Worm (Caenorhabditis elegans) whole organism, L2 larva: ENCODE data around the gene F01G12.18.

ENCODE experiments used
- nhr-12 ChIP-seq: fragments of 150-350 bp; optimal IDR thresholded peaks from 2 replicates; lab custom pipeline; 2014; ENCODE audit warnings: missing biosample characterization, missing genetic modification characterization
- unc-39 ChIP-seq: fragments of 150-350 bp; optimal IDR thresholded peaks from 2 replicates; lab custom pipeline; 2014; ENCODE audit warnings: missing biosample characterization, missing genetic modification characterization
- unc-62 ChIP-seq: fragments of 150-350 bp; optimal IDR thresholded peaks from 2 replicates; lab custom pipeline; 2014; ENCODE audit warnings: missing biosample characterization, missing genetic modification reagents, missing genetic modification characterization

DNA sequence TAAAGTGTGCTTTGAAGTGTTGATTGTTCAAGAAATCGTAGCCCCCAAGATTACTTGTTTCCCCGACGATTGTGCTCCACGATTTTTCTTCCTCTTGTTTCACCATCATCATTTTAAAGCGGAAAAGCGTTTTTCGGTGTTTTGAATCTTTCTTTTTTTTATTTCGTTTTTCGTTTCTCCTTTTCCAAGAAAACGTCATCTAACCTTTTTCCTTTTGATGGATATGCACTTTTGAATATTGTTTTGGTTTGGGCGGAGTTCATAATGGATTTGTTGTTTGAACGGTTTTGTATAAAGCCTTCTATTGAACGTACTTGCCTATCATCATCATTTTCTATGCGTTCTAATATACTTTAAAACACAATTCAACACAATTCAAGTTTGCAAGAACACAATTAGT, 33.9 kb upstream of the F01G12.18 start, which contains the start of gene F38E9.6:
- TF ChIP-seq unc-62 (GFP tag; lab: Kevin White, UChicago) (no peak), unc-39 (tag; lab: Kevin White, UChicago) (no peak), nhr-12 (tag; lab: Kevin White, UChicago) (no peak)
